Fruit fly (Drosophila melanogaster): ENCODE data around the gene PCID2.

- TF ChIP-seq psq (optimal IDR thresholded peaks at IDR 0.05) (no peak), ttk (optimal IDR thresholded peaks at IDR 0.05) (no peak)
These were observed 29.9 kb downstream of the PCID2 start for dm6 chr3L:11656189-11656588.
